Fruit fly (Drosophila melanogaster) whole organism, prepupa: ENCODE measurements around the gene Gyc89Db.
A peak's percentile ranks its signal among the peaks of the same experiment; 100 is the strongest.

Experiments
- CG10631 ChIP-seq: fragments of 200-800 bp; sonication (Bioruptor generic); optimal IDR thresholded peaks from 2 replicates; lab custom pipeline; 2016; ENCODE audit warnings: missing biosample characterization, missing genetic modification characterization
- CG10669 ChIP-seq: fragments of 200-800 bp; sonication (Bioruptor generic); optimal IDR thresholded peaks from 3 replicates; lab custom pipeline; 2018; ENCODE audit warnings: missing biosample characterization, mild to moderate bottlenecking, missing genetic modification characterization, moderate library complexity
- CG11294 ChIP-seq: fragments of 200-800 bp; sonication (Bioruptor generic); IDR thresholded peaks from 2 replicates; pipeline ENCODE4 v1.3.6; 2022; ENCODE audit warnings: missing biosample characterization, missing genetic modification characterization
- CG15336 ChIP-seq: fragments of 200-800 bp; sonication (Bioruptor generic); IDR thresholded peaks from 2 replicates; pipeline ENCODE4 v1.3.6; 2022; ENCODE audit warnings: missing biosample characterization, missing genetic modification characterization
- CG1621 ChIP-seq: fragments of 200-800 bp; sonication (Bioruptor generic); optimal IDR thresholded peaks from 3 replicates; lab custom pipeline; 2018; ENCODE audit warnings: missing biosample characterization, mild to moderate bottlenecking, missing genetic modification characterization
- CG16779 ChIP-seq: fragments of 200-800 bp; sonication (Bioruptor generic); optimal IDR thresholded peaks from 3 replicates; lab custom pipeline; 2017; ENCODE audit warnings: missing biosample characterization, mild to moderate bottlenecking, missing genetic modification characterization
- CG34406 ChIP-seq: fragments of 200-800 bp; sonication (Bioruptor generic); optimal IDR thresholded peaks from 3 replicates; lab custom pipeline; 2016; ENCODE audit warnings: missing biosample characterization, missing genetic modification characterization
- CG4318 ChIP-seq: fragments of 200-800 bp; sonication (Bioruptor generic); optimal IDR thresholded peaks from 3 replicates; lab custom pipeline; 2017; ENCODE audit warnings: missing biosample characterization, mild to moderate bottlenecking, missing genetic modification characterization
- CG6163 ChIP-seq: fragments of 200-800 bp; sonication (Bioruptor generic); IDR thresholded peaks from 3 replicates; pipeline ENCODE4 v1.3.6; 2022; ENCODE audit warnings: missing biosample characterization, missing genetic modification characterization
- CG6276 ChIP-seq: fragments of 200-800 bp; sonication (Bioruptor generic); optimal IDR thresholded peaks from 2 replicates; lab custom pipeline; 2017; ENCODE audit warnings: missing biosample characterization, mild to moderate bottlenecking, missing genetic modification characterization
- CG6792 ChIP-seq: fragments of 200-800 bp; sonication (Bioruptor generic); optimal IDR thresholded peaks from 3 replicates; lab custom pipeline; 2016; ENCODE audit warnings: missing biosample characterization, missing genetic modification characterization
- CG6808 ChIP-seq: fragments of 200-800 bp; sonication (Bioruptor generic); optimal IDR thresholded peaks from 3 replicates; lab custom pipeline; 2017; ENCODE audit warnings: missing biosample characterization, missing genetic modification characterization, mild to moderate bottlenecking, moderate library complexity, missing genetic modification reagents
- CG6854 ChIP-seq: fragments of 200-800 bp; sonication (Bioruptor generic); optimal IDR thresholded peaks from 2 replicates; lab custom pipeline; 2017; ENCODE audit warnings: missing biosample characterization, mild to moderate bottlenecking, missing genetic modification characterization
- CG7368 ChIP-seq: fragments of 200-800 bp; sonication (Bioruptor generic); optimal IDR thresholded peaks from 3 replicates; lab custom pipeline; 2016; ENCODE audit warnings: missing biosample characterization, missing genetic modification characterization
- CG8319 ChIP-seq: fragments of 200-800 bp; sonication (Bioruptor generic); optimal IDR thresholded peaks from 3 replicates; lab custom pipeline; 2016; ENCODE audit warnings: missing biosample characterization, missing genetic modification characterization
- CG8632 ChIP-seq: fragments of 200-800 bp; sonication (Bioruptor generic); optimal IDR thresholded peaks from 3 replicates; lab custom pipeline; 2016; ENCODE audit warnings: missing biosample characterization, missing genetic modification characterization
- CG9139 ChIP-seq: fragments of 200-800 bp; sonication (Bioruptor generic); optimal IDR thresholded peaks from 3 replicates; lab custom pipeline; 2017; ENCODE audit warnings: missing biosample characterization, mild to moderate bottlenecking, missing genetic modification characterization
- Eip78C ChIP-seq: fragments of 200-800 bp; sonication (Bioruptor generic); peaks from one replicate; lab custom pipeline; 2016; ENCODE audit warnings: missing biosample characterization, missing genetic modification characterization
- Eip93F ChIP-seq: fragments of 200-800 bp; sonication (Bioruptor generic); optimal IDR thresholded peaks from 2 replicates; lab custom pipeline; 2016; ENCODE audit warnings: missing biosample characterization, mild to moderate bottlenecking, missing genetic modification characterization
- Ets21C ChIP-seq: fragments of 200-800 bp; sonication (Bioruptor generic); optimal IDR thresholded peaks from 3 replicates; lab custom pipeline; 2016; ENCODE audit warnings: missing biosample characterization, missing genetic modification characterization
- Hr38 ChIP-seq: sonication (Bioruptor generic); optimal IDR thresholded peaks from 2 replicates; lab custom pipeline; 2016; ENCODE audit warnings: missing biosample characterization, missing genetic modification characterization
- Hr39 ChIP-seq: fragments of 200-800 bp; sonication (Bioruptor generic); optimal IDR thresholded peaks from 2 replicates; lab custom pipeline; 2016; ENCODE audit warnings: missing biosample characterization, missing genetic modification characterization
- Met ChIP-seq: fragments of 200-800 bp; sonication (Bioruptor generic); optimal IDR thresholded peaks from 3 replicates; lab custom pipeline; 2016; ENCODE audit warnings: missing biosample characterization, missing genetic modification characterization
- Smox ChIP-seq: fragments of 200-800 bp; sonication (Bioruptor generic); optimal IDR thresholded peaks from 3 replicates; lab custom pipeline; 2016; ENCODE audit warnings: missing biosample characterization, missing genetic modification characterization
- Sox102F ChIP-seq: fragments of 200-800 bp; sonication (Bioruptor generic); optimal IDR thresholded peaks from 2 replicates; lab custom pipeline; 2016; ENCODE audit warnings: missing biosample characterization, mild to moderate bottlenecking, missing genetic modification characterization
- Sox14 ChIP-seq: fragments of 200-800 bp; sonication (Bioruptor generic); optimal IDR thresholded peaks from 3 replicates; lab custom pipeline; 2016; ENCODE audit warnings: missing biosample characterization, missing genetic modification characterization
- acj6 ChIP-seq: fragments of 200-800 bp; sonication (Bioruptor generic); optimal IDR thresholded peaks from 3 replicates; lab custom pipeline; 2016; ENCODE audit warnings: missing biosample characterization, missing genetic modification characterization
- dac ChIP-seq: fragments of 200-800 bp; sonication (Bioruptor generic); optimal IDR thresholded peaks from 2 replicates; lab custom pipeline; 2017; ENCODE audit warnings: missing biosample characterization, mild to moderate bottlenecking, missing genetic modification characterization
- dsx ChIP-seq: fragments of 200-800 bp; optimal IDR thresholded peaks from 3 replicates; lab custom pipeline; 2019; ENCODE audit warnings: missing biosample characterization, mild to moderate bottlenecking, missing genetic modification characterization, moderate library complexity; ENCODE audit not compliant: poor library complexity, severe bottlenecking
- eg ChIP-seq: fragments of 200-800 bp; sonication (Bioruptor generic); IDR thresholded peaks from 3 replicates; pipeline ENCODE4 v1.3.6; 2022; ENCODE audit warnings: missing biosample characterization, missing genetic modification characterization
- esn ChIP-seq: fragments of 200-800 bp; sonication (Bioruptor generic); optimal IDR thresholded peaks from 2 replicates; lab custom pipeline; 2016; ENCODE audit warnings: missing biosample characterization, mild to moderate bottlenecking, missing genetic modification characterization, moderate library complexity
- fd59A ChIP-seq: fragments of 200-800 bp; sonication (Bioruptor generic); optimal IDR thresholded peaks from 2 replicates; lab custom pipeline; 2017; ENCODE audit warnings: missing biosample characterization, mild to moderate bottlenecking, missing genetic modification characterization, missing genetic modification reagents
- lz ChIP-seq: fragments of 200-800 bp; sonication (Bioruptor generic); optimal IDR thresholded peaks from 3 replicates; lab custom pipeline; 2016; ENCODE audit warnings: missing biosample characterization, missing genetic modification characterization
- pdm3 ChIP-seq: fragments of 200-800 bp; sonication (Bioruptor generic); optimal IDR thresholded peaks from 3 replicates; lab custom pipeline; 2016; ENCODE audit warnings: missing biosample characterization, missing genetic modification characterization
- spab ChIP-seq: fragments of 200-800 bp; sonication (Bioruptor generic); optimal IDR thresholded peaks from 2 replicates; lab custom pipeline; 2017; ENCODE audit warnings: missing biosample characterization, mild to moderate bottlenecking, missing genetic modification characterization, missing genetic modification reagents
- ss ChIP-seq, 2 experiments: fragments of 200-800 bp; sonication (Bioruptor generic); optimal IDR thresholded peaks; 2 replicates in 1 of 2; 3 replicates in 1 of 2; lab custom pipeline; 2017 to 2018; ENCODE audit warnings: mild to moderate bottlenecking in 2 of 2, missing biosample characterization in 2 of 2, missing genetic modification characterization in 2 of 2, moderate library complexity in 1 of 2
- svp ChIP-seq: fragments of 200-800 bp; sonication (Bioruptor generic); peaks from one replicate; lab custom pipeline; 2016; ENCODE audit warnings: missing biosample characterization, missing genetic modification characterization
- topi ChIP-seq: fragments of 200-800 bp; sonication (Bioruptor generic); optimal IDR thresholded peaks from 3 replicates; lab custom pipeline; 2016; ENCODE audit warnings: missing biosample characterization, missing genetic modification characterization
- vri ChIP-seq: fragments of 200-800 bp; sonication (Bioruptor generic); optimal IDR thresholded peaks from 3 replicates; lab custom pipeline; 2016; ENCODE audit warnings: missing biosample characterization, mild to moderate bottlenecking, missing genetic modification characterization

Gyc89Db gene

dm6 chr3R:16526697-16527370 lies 49.9 kb downstream of the Gyc89Db start (continued):
- peak; percentile 72 for TF ChIP-seq Met
- TF ChIP-seq acj6 (GFP tag; lab: Kevin White, UChicago), result peak; percentile 73
- TF ChIP-seq topi (GFP tag; lab: Kevin White, UChicago), result peak; percentile 60
- peak; percentile 61 for TF ChIP-seq CG6792 (GFP tag; lab: Kevin White, UChicago)
- peak; percentile 83 for TF ChIP-seq Sox14 (GFP tag; lab: Kevin White, UChicago)
- TF ChIP-seq CG4318 (GFP tag; lab: Kevin White, UChicago), result peak; percentile 28
- TF ChIP-seq CG10631 (GFP tag; lab: Kevin White, UChicago), result peak; percentile 81
- no peak for TF ChIP-seq Hr38 (GFP tag; lab: Kevin White, UChicago)
- TF ChIP-seq dac (GFP tag; lab: Kevin White, UChicago), result no peak
- TF ChIP-seq Ets21C (GFP tag; lab: Kevin White, UChicago), result no peak
- no peak for TF ChIP-seq CG11294 (GFP tag; lab: Robert Waterston, UW)
- TF ChIP-seq ss (GFP tag; optimal IDR thresholded peaks at IDR 0.05; lab: Kevin White, UChicago), result peak; percentile 68
- peak; percentile 80 for TF ChIP-seq CG10669 (GFP tag; lab: Kevin White, UChicago)
- peak; percentile 48 for TF ChIP-seq CG9139 (GFP tag; lab: Kevin White, UChicago)
- peak; percentile 50 for TF ChIP-seq Hr39 (GFP tag; lab: Kevin White, UChicago)
- peak; percentile 27 for TF ChIP-seq CG6276 (GFP tag; lab: Kevin White, UChicago)
- TF ChIP-seq Eip78C (GFP tag; lab: Kevin White, UChicago), result peak; percentile 93
- TF ChIP-seq lz (GFP tag; lab: Kevin White, UChicago), result peak; percentile 38
- TF ChIP-seq CG34406 (GFP tag; lab: Kevin White, UChicago), result peak; percentile 53
- TF ChIP-seq pdm3 (GFP tag; lab: Kevin White, UChicago), result peak; percentile 73
- no peak for TF ChIP-seq vri (GFP tag; lab: Kevin White, UChicago)
- no peak for TF ChIP-seq Sox102F (GFP tag; lab: Kevin White, UChicago)
- peak; percentile 40 for TF ChIP-seq CG16779
- TF ChIP-seq fd59A (GFP tag; lab: Kevin White, UChicago), result peak; percentile 72
- peak; percentile 39; the same call in 1 of the 2 replicates for TF ChIP-seq CG15336
- TF ChIP-seq CG1621 (tag; lab: Kevin White, UChicago), result peak; percentile 65
- peak; percentile 83 for TF ChIP-seq CG6163
- TF ChIP-seq CG8319 (GFP tag; lab: Kevin White, UChicago), result peak; percentile 36
- TF ChIP-seq Smox (GFP tag; lab: Kevin White, UChicago), result peak; percentile 44
- no peak for TF ChIP-seq CG6854 (GFP tag; lab: Kevin White, UChicago)
- peak; percentile 58 for TF ChIP-seq CG7368
- peak; percentile 65 for TF ChIP-seq svp
- no peak for TF ChIP-seq Eip93F (GFP tag; lab: Kevin White, UChicago)

dm6 chr3R:16528429-16528828 lies 51.5 kb downstream of the Gyc89Db start:
- TF ChIP-seq pdm3 (GFP tag; lab: Kevin White, UChicago), result no peak
- TF ChIP-seq spab (GFP tag; lab: Kevin White, UChicago), result no peak
- no peak for TF ChIP-seq Eip93F (GFP tag; lab: Kevin White, UChicago)
- no peak for TF ChIP-seq topi (GFP tag; lab: Kevin White, UChicago)
- TF ChIP-seq Hr39 (GFP tag; lab: Kevin White, UChicago), result no peak
- TF ChIP-seq Sox14 (GFP tag; lab: Kevin White, UChicago), result no peak
- TF ChIP-seq esn, result no peak
- no peak for TF ChIP-seq CG6808 (GFP tag; lab: Kevin White, UChicago)
- no peak for TF ChIP-seq eg (GFP tag; lab: Robert Waterston, UW)
- no peak for TF ChIP-seq vri (GFP tag; lab: Kevin White, UChicago)
- no peak for TF ChIP-seq CG8632 (GFP tag; lab: Kevin White, UChicago)
- TF ChIP-seq dsx (GFP tag; lab: Kevin White, UChicago), result no peak
